Worm (Caenorhabditis elegans): Measurements from ENCODE around the gene lgc-33.
A peak's percentile ranks its signal among the peaks of the same experiment; 100 is the strongest.

The lgc-33 gene

ce11 chrIV:855483-855882, 10.2 kb downstream of the lgc-33 start:
- TF ChIP-seq nhr-11 (tag; optimal IDR thresholded peaks at IDR 0.05) (no peak), hlh-15 (tag; optimal IDR thresholded peaks at IDR 0.05) (no peak), elt-2 (tag; optimal IDR thresholded peaks at IDR 0.05) (peak; percentile 47), elt-4 (tag; optimal IDR thresholded peaks at IDR 0.05) (no peak), mec-3 (tag; optimal IDR thresholded peaks at IDR 0.05; ENCODE audit: borderline replicate concordance) (no peak), ceh-14 (tag; optimal IDR thresholded peaks at IDR 0.05) (no peak), hlh-6 (tag; optimal IDR thresholded peaks at IDR 0.05) (no peak)

- no peak for TF ChIP-seq pax-1 (tag; optimal IDR thresholded peaks at IDR 0.05)
- TF ChIP-seq T23F11.4 (GFP tag; optimal IDR thresholded peaks at IDR 0.05), result no peak
- no peak for TF ChIP-seq pha-4 (tag; optimal IDR thresholded peaks at IDR 0.05)
- peak; percentile 93 for TF ChIP-seq dve-1 (tag; optimal IDR thresholded peaks at IDR 0.05)
- no peak for TF ChIP-seq unc-3 (GFP tag; conservative IDR thresholded peaks at IDR 0.05)
- TF ChIP-seq unc-3 (tag; optimal IDR thresholded peaks at IDR 0.05), result no peak
- no peak for TF ChIP-seq Y22D7AL.16 (tag; optimal IDR thresholded peaks at IDR 0.05)
- no peak for TF ChIP-seq zip-5 (tag; optimal IDR thresholded peaks at IDR 0.05)
These were observed 10.7 kb downstream of the lgc-33 start for ce11 chrIV:856038-856437.

ce11 chrIV:858630-859029, 13.3 kb downstream of the lgc-33 start, which contains the start of gene Y55F3BR.2:
TSS of gene Y55F3BR.2 (plus strand) at chrIV:858930.
- TF ChIP-seq rnt-1 (tag; optimal IDR thresholded peaks at IDR 0.05), result no peak
- no peak for TF ChIP-seq lin-11 (tag; optimal IDR thresholded peaks at IDR 0.05)
- no peak for TF ChIP-seq elt-4 (tag; optimal IDR thresholded peaks at IDR 0.05)
- no peak for TF ChIP-seq unc-55 (GFP tag; optimal IDR thresholded peaks at IDR 0.05)
- no peak for TF ChIP-seq hlh-30 (tag; optimal IDR thresholded peaks at IDR 0.05; ENCODE audit: insufficient read depth)
- TF ChIP-seq fax-1 (tag; optimal IDR thresholded peaks at IDR 0.05), result no peak
- TF ChIP-seq ceh-2 (tag; optimal IDR thresholded peaks at IDR 0.05), result no peak
- no peak for TF ChIP-seq pha-4 (tag; optimal IDR thresholded peaks at IDR 0.05)

- TF ChIP-seq nhr-232 (tag; optimal IDR thresholded peaks at IDR 0.05), result no peak
- TF ChIP-seq fkh-6 (tag; optimal IDR thresholded peaks at IDR 0.05), result no peak
- no peak for TF ChIP-seq ceh-30 (tag; optimal IDR thresholded peaks at IDR 0.05)
- TF ChIP-seq Y22D7AL.16 (tag; optimal IDR thresholded peaks at IDR 0.05), result no peak
- no peak for TF ChIP-seq ref-2 (tag; optimal IDR thresholded peaks at IDR 0.05)
- TF ChIP-seq ceh-19 (GFP tag; optimal IDR thresholded peaks at IDR 0.05), result no peak
- TF ChIP-seq sox-2 (GFP tag; IDR thresholded peaks at IDR 0.05), result no peak
- TF ChIP-seq pax-1 (tag; optimal IDR thresholded peaks at IDR 0.05), result no peak
- TF ChIP-seq syd-9 (tag; optimal IDR thresholded peaks at IDR 0.05), result no peak
- TF ChIP-seq C38D4.7 (GFP tag; optimal IDR thresholded peaks at IDR 0.05), result no peak
- no peak for TF ChIP-seq lim-6 (tag; optimal IDR thresholded peaks at IDR 0.05)
These were observed 15.5 kb downstream of the lgc-33 start for ce11 chrIV:860810-861209.

ce11 chrIV:866828-867270, 21.6 kb downstream of the lgc-33 start:
- TF ChIP-seq tbx-7 (tag; optimal IDR thresholded peaks at IDR 0.05) (no peak), mec-3 (tag; optimal IDR thresholded peaks at IDR 0.05; ENCODE audit: borderline replicate concordance) (no peak), F13H6.1 (tag; optimal IDR thresholded peaks at IDR 0.05) (no peak), nhr-232 (tag; optimal IDR thresholded peaks at IDR 0.05) (no peak), dve-1 (tag; optimal IDR thresholded peaks at IDR 0.05) (peak; percentile 56), ama-1 (optimal IDR thresholded peaks at IDR 0.05) (peak; percentile 45), elt-2 (tag; optimal IDR thresholded peaks at IDR 0.05) (peak; percentile 24), C08G9.2 (tag; optimal IDR thresholded peaks at IDR 0.05) (no peak)

DNA sequence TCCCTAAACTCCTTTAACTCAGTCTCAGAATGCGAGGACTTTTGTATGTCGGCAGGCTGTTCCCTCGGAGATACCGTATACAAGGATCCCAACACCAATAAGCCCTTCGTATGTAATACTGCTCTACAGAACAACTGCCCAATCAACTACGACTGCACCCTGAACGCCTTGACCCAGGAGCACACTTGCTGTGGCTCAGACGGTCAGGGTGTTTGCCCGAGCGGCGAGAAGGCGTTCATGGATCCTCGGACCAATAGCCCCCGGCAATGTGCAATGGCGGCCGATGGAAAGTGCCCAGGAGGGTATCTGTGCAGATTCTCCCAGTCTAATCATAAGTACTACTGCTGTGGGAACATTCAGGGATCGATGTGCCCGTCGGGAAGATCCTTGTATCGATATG, 23.4 kb downstream of the lgc-33 start:
- no peak for TF ChIP-seq dmd-4 (tag; optimal IDR thresholded peaks at IDR 0.05; ENCODE audit: borderline replicate concordance)
- TF ChIP-seq ref-2 (tag; optimal IDR thresholded peaks at IDR 0.05), result no peak
- no peak for TF ChIP-seq ceh-34 (tag; optimal IDR thresholded peaks at IDR 0.05)
- no peak for TF ChIP-seq rnt-1 (tag; optimal IDR thresholded peaks at IDR 0.05)
- no peak for TF ChIP-seq mec-3 (tag; optimal IDR thresholded peaks at IDR 0.05; ENCODE audit: borderline replicate concordance)
- no peak for TF ChIP-seq fax-1 (tag; optimal IDR thresholded peaks at IDR 0.05)
- no peak for TF ChIP-seq sox-2 (GFP tag; IDR thresholded peaks at IDR 0.05)
- no peak for TF ChIP-seq che-1 (tag; optimal IDR thresholded peaks at IDR 0.05)
- TF ChIP-seq hlh-13 (GFP tag; optimal IDR thresholded peaks at IDR 0.05), result no peak
- TF ChIP-seq odd-2 (tag; optimal IDR thresholded peaks at IDR 0.05), result no peak
- no peak for TF ChIP-seq lin-11 (tag; optimal IDR thresholded peaks at IDR 0.05)
- TF ChIP-seq eyg-1 (tag; optimal IDR thresholded peaks at IDR 0.05), result no peak
- no peak for TF ChIP-seq ahr-1 (tag; optimal IDR thresholded peaks at IDR 0.05)
- no peak for TF ChIP-seq pros-1 (tag; optimal IDR thresholded peaks at IDR 0.05)
- no peak for TF ChIP-seq ets-4 (tag; optimal IDR thresholded peaks at IDR 0.05)
- TF ChIP-seq Y22D7AL.16 (tag; optimal IDR thresholded peaks at IDR 0.05), result no peak
